Fruit fly (Drosophila melanogaster): Measurements from ENCODE around the gene CG7889.

Gene CG7889

dm6 chrX:19276489-19277117 is 33.2 kb downstream of the CG7889 start, which contains the start of the genes CG32537 and CG32536:
Gene CG32537, minus strand, starts transcription at chrX:19276539.
Gene CG32536, minus strand, starts transcription at chrX:19276898.
- no peak for TF ChIP-seq Jra (GFP tag; optimal IDR thresholded peaks at IDR 0.05)
- no peak for TF ChIP-seq sv (GFP tag; optimal IDR thresholded peaks at IDR 0.05)
- no peak for TF ChIP-seq GATAd (GFP tag; optimal IDR thresholded peaks at IDR 0.05)
- TF ChIP-seq CG9705 (GFP tag; optimal IDR thresholded peaks at IDR 0.05), result no peak
- no peak for TF ChIP-seq brk (GFP tag; optimal IDR thresholded peaks at IDR 0.05)
- no peak for TF ChIP-seq HLH106 (tag; optimal IDR thresholded peaks at IDR 0.05)
- no peak for TF ChIP-seq Vsx2 (GFP tag; optimal IDR thresholded peaks at IDR 0.05; ENCODE audit: partially characterized antibody)
- TF ChIP-seq ey (GFP tag; optimal IDR thresholded peaks at IDR 0.05), result no peak
- TF ChIP-seq sage (GFP tag; optimal IDR thresholded peaks at IDR 0.05), result no peak
- no peak for TF ChIP-seq dl (GFP tag; optimal IDR thresholded peaks at IDR 0.05; ENCODE audit: insufficient read depth in 1 of 2, partially characterized antibody in 2 of 2)
- TF ChIP-seq Dfd (GFP tag; optimal IDR thresholded peaks at IDR 0.05), result no peak
- TF ChIP-seq br (GFP tag; optimal IDR thresholded peaks at IDR 0.05), result no peak
- no peak for TF ChIP-seq lola (GFP tag; optimal IDR thresholded peaks at IDR 0.05)
- TF ChIP-seq Hr83 (GFP tag; optimal IDR thresholded peaks at IDR 0.05; ENCODE audit: poor library complexity, severe bottlenecking), result no peak
- TF ChIP-seq h (GFP tag; optimal IDR thresholded peaks at IDR 0.05), result no peak
- TF ChIP-seq pan (optimal IDR thresholded peaks at IDR 0.05), result no peak
- no peak for TF ChIP-seq Myc (optimal IDR thresholded peaks at IDR 0.05)

- TF ChIP-seq Dif (GFP tag; optimal IDR thresholded peaks at IDR 0.05; ENCODE audit: partially characterized antibody) (no peak), brk (GFP tag; optimal IDR thresholded peaks at IDR 0.05) (no peak), CG32264 (GFP tag; optimal IDR thresholded peaks at IDR 0.05) (no peak), fru (GFP tag; optimal IDR thresholded peaks at IDR 0.05) (no peak), br (GFP tag; optimal IDR thresholded peaks at IDR 0.05) (no peak), woc (GFP tag; optimal IDR thresholded peaks at IDR 0.05) (no peak), Sp1 (GFP tag; optimal IDR thresholded peaks at IDR 0.05) (no peak), psq (GFP tag; optimal IDR thresholded peaks at IDR 0.05) (no peak), pan (optimal IDR thresholded peaks at IDR 0.05) (no peak)
Observed at dm6 chrX:19278395-19278794, 35.0 kb downstream of the CG7889 start.

dm6 chrX:19280249-19280648 is 36.8 kb downstream of the CG7889 start, which contains the start of gene CG8028:
Gene CG8028, minus strand, starts transcription at chrX:19280349.
- no peak for TF ChIP-seq pan (optimal IDR thresholded peaks at IDR 0.05)
- TF ChIP-seq Rel (GFP tag; optimal IDR thresholded peaks at IDR 0.05), result no peak
- TF ChIP-seq Rel (tag; optimal IDR thresholded peaks at IDR 0.05), result no peak
- TF ChIP-seq Sp1 (GFP tag; optimal IDR thresholded peaks at IDR 0.05), result no peak
- TF ChIP-seq Abd-B (GFP tag; optimal IDR thresholded peaks at IDR 0.05), result no peak
- no peak for TF ChIP-seq Hr83 (GFP tag; optimal IDR thresholded peaks at IDR 0.05; ENCODE audit: poor library complexity, severe bottlenecking)
- no peak for TF ChIP-seq rgr (GFP tag; optimal IDR thresholded peaks at IDR 0.05)
- no peak for TF ChIP-seq ey (GFP tag; optimal IDR thresholded peaks at IDR 0.05)
- TF ChIP-seq Myc (optimal IDR thresholded peaks at IDR 0.05), result no peak
- no peak for TF ChIP-seq dsf (GFP tag; optimal IDR thresholded peaks at IDR 0.05; ENCODE audit: borderline replicate concordance)
- TF ChIP-seq foxo (GFP tag; optimal IDR thresholded peaks at IDR 0.05), result no peak

dm6 chrX:19280685-19281084 is 37.3 kb downstream of the CG7889 start:
- TF ChIP-seq Hr83 (GFP tag; optimal IDR thresholded peaks at IDR 0.05; ENCODE audit: poor library complexity, severe bottlenecking) (no peak), Mio (GFP tag; optimal IDR thresholded peaks at IDR 0.05) (no peak), woc (GFP tag; optimal IDR thresholded peaks at IDR 0.05) (no peak)

dm6 chrX:19281271-19281670 is 37.8 kb downstream of the CG7889 start:
- TF ChIP-seq dmrt93B (GFP tag; optimal IDR thresholded peaks at IDR 0.05) (no peak), woc (GFP tag; optimal IDR thresholded peaks at IDR 0.05) (no peak), Hr83 (GFP tag; optimal IDR thresholded peaks at IDR 0.05; ENCODE audit: poor library complexity, severe bottlenecking) (no peak), psq (GFP tag; optimal IDR thresholded peaks at IDR 0.05) (peak; percentile 18), sage (GFP tag; optimal IDR thresholded peaks at IDR 0.05) (no peak), rgr (GFP tag; optimal IDR thresholded peaks at IDR 0.05) (peak; percentile 44), Myc (optimal IDR thresholded peaks at IDR 0.05) (peak; percentile 21), HLH106 (tag; optimal IDR thresholded peaks at IDR 0.05) (peak; percentile 33), GATAd (GFP tag; optimal IDR thresholded peaks at IDR 0.05) (no peak)
